Worm (Caenorhabditis elegans) whole organism, late embryonic: ENCODE results near the gene ZK1086.2.

Experiments used
- C08G9.2 ChIP-seq: sonication (generic microtip); optimal IDR thresholded peaks from 2 replicates; lab custom pipeline; 2016; ENCODE audit warnings: mild to moderate bottlenecking, missing genetic modification characterization, moderate library complexity, missing compliant biosample characterization
- C38D4.7 ChIP-seq: fragments of 200-800 bp; sonication (Bioruptor generic); optimal IDR thresholded peaks from 2 replicates; lab custom pipeline; 2018; ENCODE audit warnings: mild to moderate bottlenecking, missing genetic modification characterization, moderate library complexity, missing compliant biosample characterization
- F13H6.1 ChIP-seq: sonication (generic microtip); optimal IDR thresholded peaks from 2 replicates; lab custom pipeline; 2016; ENCODE audit warnings: missing genetic modification characterization, missing compliant biosample characterization
- K02D7.2 ChIP-seq: sonication (generic microtip); optimal IDR thresholded peaks from 2 replicates; lab custom pipeline; 2017; ENCODE audit warnings: mild to moderate bottlenecking, missing genetic modification characterization, missing compliant biosample characterization
- T23F11.4 ChIP-seq: fragments of 200-800 bp; sonication (Bioruptor generic); optimal IDR thresholded peaks from 2 replicates; lab custom pipeline; 2018; ENCODE audit warnings: mild to moderate bottlenecking, missing genetic modification characterization, missing compliant biosample characterization
- ama-1 ChIP-seq: fragments of 150-350 bp; optimal IDR thresholded peaks from 2 replicates; lab custom pipeline; 2014
- ceh-14 ChIP-seq: sonication (generic microtip); optimal IDR thresholded peaks from 2 replicates; lab custom pipeline; 2016; ENCODE audit warnings: missing genotype, missing genetic modification characterization, missing compliant biosample characterization
- ceh-2 ChIP-seq: sonication (generic microtip); optimal IDR thresholded peaks from 2 replicates; lab custom pipeline; 2016; ENCODE audit warnings: missing genotype, missing genetic modification characterization, missing compliant biosample characterization
- ceh-22 ChIP-seq: sonication (generic microtip); optimal IDR thresholded peaks from 2 replicates; lab custom pipeline; 2017; ENCODE audit warnings: missing biosample characterization, missing genetic modification characterization
- ceh-24 ChIP-seq: sonication (generic microtip); optimal IDR thresholded peaks from 2 replicates; lab custom pipeline; 2016; ENCODE audit warnings: mild to moderate bottlenecking, missing genetic modification characterization, missing compliant biosample characterization
- ceh-30 ChIP-seq: fragments of 150-350 bp; optimal IDR thresholded peaks from 2 replicates; lab custom pipeline; 2014; ENCODE audit warnings: missing biosample characterization, missing genetic modification characterization
- ceh-34 ChIP-seq: sonication (generic microtip); optimal IDR thresholded peaks from 2 replicates; lab custom pipeline; 2016; ENCODE audit warnings: mild to moderate bottlenecking, missing genetic modification characterization, missing compliant biosample characterization
- ceh-45 ChIP-seq: fragments of 200-800 bp; sonication (Bioruptor generic); IDR thresholded peaks from 2 replicates; pipeline ENCODE4 v1.3.6; 2022; ENCODE audit warnings: missing genetic modification reagents, missing genetic modification characterization, missing compliant biosample characterization
- ceh-48 ChIP-seq: sonication (generic microtip); optimal IDR thresholded peaks from 2 replicates; lab custom pipeline; 2016; ENCODE audit warnings: missing genetic modification characterization, inconsistent platforms, missing compliant biosample characterization
- che-1 ChIP-seq: sonication (generic microtip); optimal IDR thresholded peaks from 2 replicates; lab custom pipeline; 2016; ENCODE audit warnings: mild to moderate bottlenecking, missing genetic modification characterization, missing compliant biosample characterization
- dmd-4 ChIP-seq: sonication (generic microtip); optimal IDR thresholded peaks from 2 replicates; lab custom pipeline; 2016; ENCODE audit warnings: borderline replicate concordance, missing genetic modification characterization, missing compliant biosample characterization
- dve-1 ChIP-seq: sonication (generic microtip); optimal IDR thresholded peaks from 2 replicates; lab custom pipeline; 2017; ENCODE audit warnings: antibody characterized with exemption, mild to moderate bottlenecking, missing genetic modification characterization, missing compliant biosample characterization
- elt-4 ChIP-seq: sonication (generic microtip); optimal IDR thresholded peaks from 2 replicates; lab custom pipeline; 2016; ENCODE audit warnings: missing genetic modification characterization, missing compliant biosample characterization
- fkh-10 ChIP-seq: fragments of 150-350 bp; optimal IDR thresholded peaks from 2 replicates; lab custom pipeline; 2014; ENCODE audit warnings: missing biosample characterization, missing genetic modification reagents, missing genetic modification characterization
- hlh-13 ChIP-seq: fragments of 200-800 bp; sonication (Bioruptor generic); optimal IDR thresholded peaks from 2 replicates; lab custom pipeline; 2018; ENCODE audit warnings: mild to moderate bottlenecking, missing genetic modification characterization, missing compliant biosample characterization
- hlh-30 ChIP-seq: sonication (generic microtip); optimal IDR thresholded peaks from 2 replicates; lab custom pipeline; 2017; ENCODE audit warnings: antibody characterized with exemption, missing genetic modification characterization, missing compliant biosample characterization; ENCODE audit not compliant: insufficient read depth
- lin-11 ChIP-seq: fragments of 200-800 bp; sonication (Bioruptor generic); optimal IDR thresholded peaks from 2 replicates; lab custom pipeline; 2018; ENCODE audit warnings: mild to moderate bottlenecking, missing genetic modification characterization, missing compliant biosample characterization
- mec-3 ChIP-seq: sonication (generic microtip); optimal IDR thresholded peaks from 2 replicates; lab custom pipeline; 2016; ENCODE audit warnings: borderline replicate concordance, missing genetic modification characterization, missing compliant biosample characterization
- nfya-1 ChIP-seq: sonication (generic microtip); optimal IDR thresholded peaks from 2 replicates; lab custom pipeline; 2017; ENCODE audit warnings: missing genetic modification characterization, mild to moderate bottlenecking, missing compliant biosample characterization, antibody characterized with exemption, moderate library complexity
- nhr-11 ChIP-seq: fragments of 150-350 bp; optimal IDR thresholded peaks from 2 replicates; lab custom pipeline; 2014; ENCODE audit warnings: missing biosample characterization, missing genetic modification characterization
- odd-2 ChIP-seq: sonication (generic microtip); optimal IDR thresholded peaks from 2 replicates; lab custom pipeline; 2017; ENCODE audit warnings: antibody characterized with exemption, mild to moderate bottlenecking, missing genetic modification characterization, missing compliant biosample characterization
- pax-1 ChIP-seq: fragments of 150-350 bp; optimal IDR thresholded peaks from 2 replicates; lab custom pipeline; 2014; ENCODE audit warnings: missing biosample characterization, missing genetic modification characterization
- pha-2 ChIP-seq: sonication (generic microtip); optimal IDR thresholded peaks from 2 replicates; lab custom pipeline; 2017; ENCODE audit warnings: mild to moderate bottlenecking, missing genetic modification characterization, missing compliant biosample characterization
- pqm-1 ChIP-seq: sonication (generic microtip); optimal IDR thresholded peaks from 2 replicates; lab custom pipeline; 2016; ENCODE audit warnings: missing genetic modification characterization, missing compliant biosample characterization
- pros-1 ChIP-seq: fragments of 150-350 bp; optimal IDR thresholded peaks from 2 replicates; lab custom pipeline; 2014; ENCODE audit warnings: missing biosample characterization, missing genetic modification reagents, missing genetic modification characterization
- ref-2 ChIP-seq: sonication (generic microtip); optimal IDR thresholded peaks from 2 replicates; lab custom pipeline; 2016; ENCODE audit warnings: missing genetic modification characterization, missing compliant biosample characterization
- rnt-1 ChIP-seq: sonication (generic microtip); optimal IDR thresholded peaks from 2 replicates; lab custom pipeline; 2016; ENCODE audit warnings: missing genetic modification characterization, missing compliant biosample characterization
- sdc-2 ChIP-seq: sonication (generic microtip); optimal IDR thresholded peaks from 2 replicates; lab custom pipeline; 2016; ENCODE audit warnings: missing genotype, missing genetic modification characterization, missing compliant biosample characterization
- sox-2 ChIP-seq: fragments of 200-800 bp; sonication (Bioruptor generic); IDR thresholded peaks from 2 replicates; pipeline ENCODE4 v1.3.6; 2022; ENCODE audit warnings: missing genetic modification reagents, missing genetic modification characterization, missing compliant biosample characterization
- syd-9 ChIP-seq: sonication (generic microtip); optimal IDR thresholded peaks from 2 replicates; lab custom pipeline; 2016; ENCODE audit warnings: mild to moderate bottlenecking, missing genetic modification characterization, moderate library complexity, missing compliant biosample characterization
- tbx-2 ChIP-seq: sonication (generic microtip); optimal IDR thresholded peaks from 2 replicates; lab custom pipeline; 2016; ENCODE audit warnings: missing genetic modification characterization, missing compliant biosample characterization
- ttx-3 ChIP-seq: sonication (generic microtip); optimal IDR thresholded peaks from 2 replicates; lab custom pipeline; 2016; ENCODE audit warnings: missing genetic modification reagents, missing genetic modification characterization, missing compliant biosample characterization
- unc-86 ChIP-seq: sonication (generic microtip); optimal IDR thresholded peaks from 2 replicates; lab custom pipeline; 2016; ENCODE audit warnings: missing genetic modification characterization, missing compliant biosample characterization
- zip-5 ChIP-seq: sonication (generic microtip); optimal IDR thresholded peaks from 2 replicates; lab custom pipeline; 2016; ENCODE audit warnings: missing genetic modification characterization, missing compliant biosample characterization

ZK1086.2 gene

DNA sequence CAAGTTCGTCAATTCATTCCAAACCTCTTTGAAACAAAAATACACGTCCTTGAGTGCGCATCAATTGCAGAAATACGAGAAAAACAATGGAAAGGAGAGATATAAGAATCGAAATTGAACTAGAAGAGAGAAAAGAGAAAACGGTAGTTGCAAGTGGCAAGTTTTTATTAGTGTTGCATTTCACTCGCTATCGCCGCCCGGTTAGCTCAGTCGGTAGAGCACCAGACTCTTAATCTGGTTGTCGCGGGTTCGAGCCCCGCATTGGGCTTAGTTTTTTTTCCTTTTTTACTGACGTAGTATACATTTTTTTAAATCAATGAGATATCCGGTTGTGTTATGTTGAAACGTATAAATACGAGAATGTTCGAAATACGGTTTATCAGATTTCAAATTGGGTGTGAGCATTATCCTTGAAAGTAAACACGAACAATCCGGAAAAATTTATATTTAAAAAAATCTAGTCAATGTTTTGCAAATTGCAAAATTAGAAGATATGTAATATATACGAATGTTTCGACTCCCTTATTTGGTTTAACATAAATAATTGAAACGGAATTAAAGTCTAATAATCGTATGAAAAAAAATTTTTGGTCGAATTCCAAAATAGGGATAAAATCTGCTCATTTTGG is 11.9 kb downstream of the ZK1086.2 start (continued):
- TF ChIP-seq tbx-2 (tag; lab: Kevin White, UChicago) (no peak), F13H6.1 (tag; lab: Kevin White, UChicago) (no peak), dve-1 (tag; lab: Kevin White, UChicago) (peak; percentile 36), hlh-13 (no peak), unc-86 (tag; lab: Kevin White, UChicago) (no peak), ceh-22 (tag; lab: Kevin White, UChicago) (no peak), ceh-24 (tag; lab: Kevin White, UChicago) (no peak), pros-1 (tag; lab: Kevin White, UChicago) (no peak), pqm-1 (tag; lab: Kevin White, UChicago) (no peak), C08G9.2 (tag; lab: Kevin White, UChicago) (no peak), K02D7.2 (no peak), fkh-10 (no peak), ceh-45 (GFP tag; lab: Robert Waterston, UW) (peak; percentile 40; the same call in 1 of the 2 replicates), T23F11.4 (GFP tag; lab: Kevin White, UChicago) (no peak), sdc-2 (tag; lab: Kevin White, UChicago) (no peak), C38D4.7 (no peak), ceh-30 (tag; lab: Kevin White, UChicago) (no peak), pax-1 (no peak), rnt-1 (tag; lab: Kevin White, UChicago) (no peak), pha-2 (tag; lab: Kevin White, UChicago) (no peak), lin-11 (tag; lab: Kevin White, UChicago) (no peak), ref-2 (no peak), ama-1 (no peak), syd-9 (tag; lab: Kevin White, UChicago) (no peak), zip-5 (tag; lab: Kevin White, UChicago) (peak; percentile 7), hlh-30 (tag; lab: Kevin White, UChicago) (no peak), ceh-34 (no peak), elt-4 (tag; lab: Kevin White, UChicago) (no peak), ceh-2 (no peak)

DNA sequence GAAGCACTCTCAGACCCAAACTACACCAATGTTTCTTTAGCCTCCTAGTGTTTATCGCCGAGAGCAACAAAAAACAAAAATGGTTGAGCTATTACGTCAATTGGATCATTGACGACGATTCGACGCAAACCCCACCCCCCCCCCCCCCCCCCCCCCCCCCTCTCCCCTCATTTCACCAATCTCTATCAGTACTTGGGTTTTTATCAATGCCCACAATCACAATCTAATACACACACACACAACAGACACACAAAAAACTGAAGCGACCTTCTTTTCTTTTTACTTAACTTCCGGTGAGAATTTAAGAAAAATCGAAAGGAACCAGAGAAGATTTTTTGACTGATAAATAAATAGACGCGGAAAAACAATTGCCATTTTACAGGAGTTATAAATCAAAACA is 17.9 kb downstream of the ZK1086.2 start:
- TF ChIP-seq nfya-1 (no peak), ceh-14 (no peak), ttx-3 (tag; lab: Kevin White, UChicago) (no peak), ceh-24 (tag; lab: Kevin White, UChicago) (no peak), F13H6.1 (tag; lab: Kevin White, UChicago) (no peak)
- TF ChIP-seq, all 69 proteins: peak for 0

DNA sequence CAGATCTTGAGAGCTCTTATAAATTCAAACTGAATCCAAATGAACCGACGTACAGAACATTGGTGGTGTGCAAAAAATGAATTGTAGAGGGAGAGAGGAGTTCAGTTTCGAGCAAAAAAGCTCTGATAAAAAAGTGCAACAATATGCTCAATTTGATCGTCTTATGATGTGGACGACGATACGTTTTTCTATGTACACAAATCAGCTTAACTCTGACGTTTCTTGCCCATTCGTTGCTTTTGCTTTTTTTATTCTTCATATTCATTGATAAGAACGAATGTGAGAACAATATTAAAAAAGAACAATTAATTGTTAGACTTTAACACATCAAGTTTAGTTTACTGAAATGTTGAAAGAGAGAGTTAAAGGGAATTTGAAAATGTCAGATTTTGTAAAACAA is 19.3 kb downstream of the ZK1086.2 start:
- TF ChIP-seq hlh-13: no peak
- no peak for TF ChIP-seq ceh-14
- TF ChIP-seq ceh-45 (GFP tag; lab: Robert Waterston, UW): no peak
- TF ChIP-seq che-1 (tag; lab: Kevin White, UChicago): no peak
- TF ChIP-seq odd-2 (tag; lab: Kevin White, UChicago): no peak
- TF ChIP-seq nhr-11: no peak
- TF ChIP-seq sox-2 (GFP tag; lab: Robert Waterston, UW): no peak
- no peak for TF ChIP-seq mec-3 (tag; lab: Kevin White, UChicago)
- no peak for TF ChIP-seq T23F11.4 (GFP tag; lab: Kevin White, UChicago)
- TF ChIP-seq ceh-48 (tag; lab: Kevin White, UChicago): no peak
- TF ChIP-seq dmd-4: no peak
- no peak for TF ChIP-seq ceh-30 (tag; lab: Kevin White, UChicago)
